Worm (Caenorhabditis elegans): Measurements from ENCODE around the gene Y59A8B.21.

Y59A8B.21 gene

ce11 chrV:17945460-17945859, 40.6 kb upstream of the Y59A8B.21 start:
- TF ChIP-seq unc-120 (tag; optimal IDR thresholded peaks at IDR 0.05; ENCODE audit: poor library complexity, severe bottlenecking) (no peak), nhr-76 (tag; optimal IDR thresholded peaks at IDR 0.05) (no peak), lin-32 (GFP tag; optimal IDR thresholded peaks at IDR 0.05) (no peak), nhr-28 (tag; optimal IDR thresholded peaks at IDR 0.05) (no peak), ceh-39 (tag; optimal IDR thresholded peaks at IDR 0.05) (no peak), mep-1 (tag; optimal IDR thresholded peaks at IDR 0.05) (no peak), hlh-1 (tag; optimal IDR thresholded peaks at IDR 0.05) (no peak), unc-39 (tag; optimal IDR thresholded peaks at IDR 0.05) (no peak), nhr-2 (tag; optimal IDR thresholded peaks at IDR 0.05) (no peak), pha-4 (tag; optimal IDR thresholded peaks at IDR 0.05) (no peak), mls-2 (tag; optimal IDR thresholded peaks at IDR 0.05) (no peak), tbx-8 (GFP tag; optimal IDR thresholded peaks at IDR 0.05) (no peak), zip-8 (tag; optimal IDR thresholded peaks at IDR 0.05) (no peak), nhr-237 (tag; optimal IDR thresholded peaks at IDR 0.05) (no peak), lsy-2 (tag; optimal IDR thresholded peaks at IDR 0.05) (no peak), elt-3 (tag; optimal IDR thresholded peaks at IDR 0.05) (no peak), M03D4.4 (tag; optimal IDR thresholded peaks at IDR 0.05) (no peak)

ce11 chrV:17947266-17947665, 38.8 kb upstream of the Y59A8B.21 start:
- TF ChIP-seq unc-62 (GFP tag; optimal IDR thresholded peaks at IDR 0.05) (no peak), snpc-4 (tag; optimal IDR thresholded peaks at IDR 0.05) (no peak), lin-13 (tag; optimal IDR thresholded peaks at IDR 0.05) (no peak), nhr-237 (tag; optimal IDR thresholded peaks at IDR 0.05) (no peak), mab-5 (tag; optimal IDR thresholded peaks at IDR 0.05) (no peak), mep-1 (tag; optimal IDR thresholded peaks at IDR 0.05) (no peak), hlh-1 (tag; optimal IDR thresholded peaks at IDR 0.05) (no peak), bed-3 (GFP tag; optimal IDR thresholded peaks at IDR 0.05) (no peak), unc-39 (tag; optimal IDR thresholded peaks at IDR 0.05) (no peak), unc-120 (tag; optimal IDR thresholded peaks at IDR 0.05; ENCODE audit: poor library complexity, severe bottlenecking) (no peak), sem-2 (GFP tag; optimal IDR thresholded peaks at IDR 0.05) (no peak), sptf-1 (tag; optimal IDR thresholded peaks at IDR 0.05) (no peak), nhr-12 (tag; optimal IDR thresholded peaks at IDR 0.05) (no peak), tbx-8 (GFP tag; optimal IDR thresholded peaks at IDR 0.05) (no peak), flh-1 (GFP tag; optimal IDR thresholded peaks at IDR 0.05) (no peak), ceh-43 (GFP tag; optimal IDR thresholded peaks at IDR 0.05) (no peak)

- TF ChIP-seq unc-62 (GFP tag; optimal IDR thresholded peaks at IDR 0.05) (no peak), ceh-43 (GFP tag; optimal IDR thresholded peaks at IDR 0.05) (no peak), elt-3 (tag; optimal IDR thresholded peaks at IDR 0.05) (no peak), lin-13 (tag; optimal IDR thresholded peaks at IDR 0.05) (no peak), nhr-237 (tag; optimal IDR thresholded peaks at IDR 0.05) (no peak), nhr-2 (tag; optimal IDR thresholded peaks at IDR 0.05) (no peak), snpc-4 (tag; optimal IDR thresholded peaks at IDR 0.05) (no peak), lsy-2 (tag; optimal IDR thresholded peaks at IDR 0.05) (no peak), hlh-1 (tag; optimal IDR thresholded peaks at IDR 0.05) (no peak), mab-5 (tag; optimal IDR thresholded peaks at IDR 0.05) (no peak), nhr-76 (tag; optimal IDR thresholded peaks at IDR 0.05) (no peak), tbx-8 (GFP tag; optimal IDR thresholded peaks at IDR 0.05) (no peak), ztf-11 (tag; optimal IDR thresholded peaks at IDR 0.05) (no peak), lin-32 (GFP tag; optimal IDR thresholded peaks at IDR 0.05) (no peak), unc-120 (tag; optimal IDR thresholded peaks at IDR 0.05; ENCODE audit: poor library complexity, severe bottlenecking) (no peak), cnd-1 (tag; optimal IDR thresholded peaks at IDR 0.05) (no peak)
Observed at ce11 chrV:17948036-17948691, 37.9 kb upstream of the Y59A8B.21 start.

- TF ChIP-seq ceh-83 (GFP tag; optimal IDR thresholded peaks at IDR 0.05) = no peak
- TF ChIP-seq lin-13 (tag; optimal IDR thresholded peaks at IDR 0.05) = no peak
- no peak for TF ChIP-seq lsy-2 (tag; optimal IDR thresholded peaks at IDR 0.05)
- no peak for TF ChIP-seq nhr-76 (tag; optimal IDR thresholded peaks at IDR 0.05)
- TF ChIP-seq nhr-237 (tag; optimal IDR thresholded peaks at IDR 0.05) = no peak
- no peak for TF ChIP-seq mls-2 (tag; optimal IDR thresholded peaks at IDR 0.05)
- TF ChIP-seq lin-32 (GFP tag; optimal IDR thresholded peaks at IDR 0.05) = no peak
- TF ChIP-seq hlh-1 (tag; optimal IDR thresholded peaks at IDR 0.05) = no peak
- no peak for TF ChIP-seq ztf-11 (tag; optimal IDR thresholded peaks at IDR 0.05)
- no peak for TF ChIP-seq cnd-1 (tag; optimal IDR thresholded peaks at IDR 0.05)
- no peak for TF ChIP-seq blmp-1 (tag; optimal IDR thresholded peaks at IDR 0.05)
Observed at ce11 chrV:17949093-17949492, 37.0 kb upstream of the Y59A8B.21 start, which contains the start of gene dpy-21. TSS of gene dpy-21 (minus strand) at chrV:17949193.

Data from whole organism, mixed stage, embryonic.